Fruit fly (Drosophila melanogaster) whole organism, embryonic: Measurements from ENCODE around the gene His3.3A.
A peak's percentile ranks its signal among the peaks of the same experiment; 100 is the strongest.

Source experiments
- B-H1 ChIP-seq: fragments of 200-800 bp; sonication (Bioruptor generic); IDR thresholded peaks from 3 replicates; pipeline ENCODE4 v1.3.6; 2022; ENCODE audit warnings: missing biosample characterization, missing genetic modification characterization
- C15 ChIP-seq: fragments of 200-800 bp; sonication (Bioruptor generic); IDR thresholded peaks from 3 replicates; pipeline ENCODE4 v1.3.6; 2022; ENCODE audit warnings: missing biosample characterization, missing genetic modification characterization
- CG10979 ChIP-seq: fragments of 200-800 bp; sonication (Bioruptor generic); optimal IDR thresholded peaks from 2 replicates; lab custom pipeline; 2018; ENCODE audit warnings: missing biosample characterization, mild to moderate bottlenecking, missing genetic modification characterization, moderate library complexity
- CG11085 ChIP-seq: fragments of 200-800 bp; sonication (Bioruptor generic); IDR thresholded peaks from 2 replicates; pipeline ENCODE4 v1.3.6; 2022; ENCODE audit warnings: missing biosample characterization, missing genetic modification characterization
- CG12219 ChIP-seq: fragments of 200-800 bp; sonication (Bioruptor generic); optimal IDR thresholded peaks from 3 replicates; lab custom pipeline; 2018; ENCODE audit warnings: missing biosample characterization, mild to moderate bottlenecking, missing genetic modification characterization
- CG12299 ChIP-seq: fragments of 200-800 bp; sonication (Bioruptor generic); optimal IDR thresholded peaks from 2 replicates; lab custom pipeline; 2018; ENCODE audit warnings: missing biosample characterization, mild to moderate bottlenecking, missing genetic modification characterization
- CG14014 ChIP-seq: fragments of 200-800 bp; sonication (Bioruptor generic); IDR thresholded peaks from 2 replicates; pipeline ENCODE4 v1.3.6; 2022; ENCODE audit warnings: missing biosample characterization, missing genetic modification characterization
- CG14441 ChIP-seq: fragments of 200-800 bp; sonication (Bioruptor generic); IDR thresholded peaks from 2 replicates; pipeline ENCODE4 v1.3.6; 2022; ENCODE audit warnings: missing biosample characterization, missing genetic modification characterization
- CG17328 ChIP-seq: fragments of 200-800 bp; sonication (Bioruptor generic); IDR thresholded peaks from 2 replicates; pipeline ENCODE4 v1.3.6; 2022; ENCODE audit warnings: missing biosample characterization, missing genetic modification characterization
- CG18011 ChIP-seq: fragments of 200-800 bp; sonication (Bioruptor generic); optimal IDR thresholded peaks from 2 replicates; lab custom pipeline; 2017; ENCODE audit warnings: missing biosample characterization, missing genetic modification characterization, mild to moderate bottlenecking, moderate library complexity, missing genotype
- CG2875 ChIP-seq: fragments of 200-800 bp; sonication (Bioruptor generic); optimal IDR thresholded peaks from 2 replicates; lab custom pipeline; 2017; ENCODE audit warnings: missing biosample characterization, mild to moderate bottlenecking, missing genetic modification characterization, missing genetic modification reagents
- CG31388 ChIP-seq: fragments of 200-800 bp; sonication (Bioruptor generic); optimal IDR thresholded peaks from 2 replicates; lab custom pipeline; 2016; ENCODE audit warnings: missing biosample characterization, missing genetic modification characterization
- CG3163 ChIP-seq: fragments of 200-800 bp; sonication (Bioruptor generic); optimal IDR thresholded peaks from 3 replicates; lab custom pipeline; 2016; ENCODE audit warnings: missing biosample characterization, missing genetic modification characterization
- CG3281 ChIP-seq: fragments of 200-800 bp; sonication (Bioruptor generic); optimal IDR thresholded peaks from 3 replicates; lab custom pipeline; 2017; ENCODE audit warnings: missing biosample characterization, mild to moderate bottlenecking, missing genetic modification characterization
- CG3407 ChIP-seq: fragments of 200-800 bp; sonication (Bioruptor generic); optimal IDR thresholded peaks from 2 replicates; lab custom pipeline; 2018; ENCODE audit warnings: missing biosample characterization, mild to moderate bottlenecking, missing genetic modification characterization
- CG7745 ChIP-seq: fragments of 200-800 bp; sonication (Bioruptor generic); optimal IDR thresholded peaks from 2 replicates; lab custom pipeline; 2018; ENCODE audit warnings: missing biosample characterization, mild to moderate bottlenecking, missing genetic modification characterization, moderate library complexity
- CG7963 ChIP-seq: fragments of 200-800 bp; sonication (Bioruptor generic); IDR thresholded peaks from 3 replicates; pipeline ENCODE4 v1.3.6; 2022; ENCODE audit warnings: missing biosample characterization, missing genetic modification characterization; ENCODE audit not compliant: partially characterized antibody
- CG8089 ChIP-seq: fragments of 200-800 bp; sonication (Bioruptor generic); optimal IDR thresholded peaks from 3 replicates; lab custom pipeline; 2016; ENCODE audit warnings: missing biosample characterization, missing genetic modification characterization
- CG8924 ChIP-seq: fragments of 200-800 bp; optimal IDR thresholded peaks from 3 replicates; lab custom pipeline; 2019; ENCODE audit warnings: missing biosample characterization, mild to moderate bottlenecking, missing genetic modification characterization, moderate library complexity
- CG9609 ChIP-seq: fragments of 200-800 bp; sonication (Bioruptor generic); optimal IDR thresholded peaks from 3 replicates; lab custom pipeline; 2016; ENCODE audit warnings: missing biosample characterization, missing genetic modification characterization
- CG9727 ChIP-seq: fragments of 200-800 bp; sonication (Bioruptor generic); optimal IDR thresholded peaks from 3 replicates; lab custom pipeline; 2017; ENCODE audit warnings: missing biosample characterization, mild to moderate bottlenecking, missing genetic modification characterization
- D19A ChIP-seq: fragments of 200-800 bp; optimal IDR thresholded peaks from 3 replicates; lab custom pipeline; 2019; ENCODE audit warnings: missing biosample characterization, mild to moderate bottlenecking, missing genetic modification characterization, moderate library complexity
- Deaf1 ChIP-seq: fragments of 200-800 bp; optimal IDR thresholded peaks from 3 replicates; lab custom pipeline; 2019; ENCODE audit warnings: missing biosample characterization, mild to moderate bottlenecking, missing genetic modification characterization, moderate library complexity
- Dfd ChIP-seq, 2 experiments: fragments of >200 bp; optimal IDR thresholded peaks; 2 replicates each; lab custom pipeline; 2017; ENCODE audit warnings: missing biosample characterization in 2 of 2, missing genetic modification characterization in 2 of 2
- Doc3 ChIP-seq: fragments of 200-800 bp; sonication (Bioruptor generic); IDR thresholded peaks from 3 replicates; pipeline ENCODE4 v1.3.6; 2022; ENCODE audit warnings: missing biosample characterization, missing genetic modification characterization; ENCODE audit not compliant: partially characterized antibody
- ERR ChIP-seq: fragments of 200-800 bp; sonication (Bioruptor generic); optimal IDR thresholded peaks from 2 replicates; lab custom pipeline; 2016; ENCODE audit warnings: missing biosample characterization, missing genetic modification characterization
- Ets97D ChIP-seq: fragments of 200-800 bp; sonication (Bioruptor generic); optimal IDR thresholded peaks from 3 replicates; lab custom pipeline; 2016; ENCODE audit warnings: missing biosample characterization, missing genetic modification characterization
- Hr3 ChIP-seq: fragments of 200-800 bp; sonication (Bioruptor generic); optimal IDR thresholded peaks from 3 replicates; lab custom pipeline; 2016; ENCODE audit warnings: missing biosample characterization, missing genetic modification characterization
- Hsf ChIP-seq: fragments of 200-800 bp; sonication (Bioruptor generic); optimal IDR thresholded peaks from 3 replicates; lab custom pipeline; 2016; ENCODE audit warnings: missing biosample characterization, missing genetic modification characterization
- Kr ChIP-seq: fragments of 200-800 bp; sonication (Bioruptor generic); optimal IDR thresholded peaks from 2 replicates; lab custom pipeline; 2017; ENCODE audit warnings: missing biosample characterization, mild to moderate bottlenecking, missing genetic modification characterization
- MTF-1 ChIP-seq: fragments of 200-800 bp; sonication (Bioruptor generic); optimal IDR thresholded peaks from 2 replicates; lab custom pipeline; 2018; ENCODE audit warnings: missing biosample characterization, mild to moderate bottlenecking, missing genetic modification characterization, borderline replicate concordance
- Mad ChIP-seq: fragments of 200-800 bp; sonication (Bioruptor generic); optimal IDR thresholded peaks from 2 replicates; lab custom pipeline; 2016; ENCODE audit warnings: missing biosample characterization, missing genetic modification characterization
- Med ChIP-seq: fragments of 200-800 bp; sonication (Bioruptor generic); peaks from one replicate; lab custom pipeline; 2016; ENCODE audit warnings: missing biosample characterization, missing genetic modification characterization, mild to moderate bottlenecking, inconsistent platforms, moderate library complexity
- Myb ChIP-seq: fragments of 200-800 bp; sonication (Bioruptor generic); optimal IDR thresholded peaks from 2 replicates; lab custom pipeline; 2016; ENCODE audit warnings: missing biosample characterization, missing genetic modification characterization
- Scr ChIP-seq: fragments of 200-800 bp; sonication (Bioruptor generic); IDR thresholded peaks from 2 replicates; pipeline ENCODE4 v1.3.6; 2022; ENCODE audit warnings: missing biosample characterization, missing genetic modification characterization; ENCODE audit not compliant: partially characterized antibody
- Vsx1 ChIP-seq: fragments of 200-800 bp; sonication (Bioruptor generic); optimal IDR thresholded peaks from 2 replicates; lab custom pipeline; 2017; ENCODE audit warnings: missing biosample characterization, mild to moderate bottlenecking, missing genetic modification characterization, missing genetic modification reagents
- amos ChIP-seq: fragments of 200-800 bp; sonication (Bioruptor generic); IDR thresholded peaks from 2 replicates; pipeline ENCODE4 v1.3.6; 2022; ENCODE audit warnings: missing biosample characterization, missing genetic modification characterization; ENCODE audit not compliant: partially characterized antibody
- bbx ChIP-seq: fragments of 200-800 bp; sonication (Bioruptor generic); IDR thresholded peaks from 2 replicates; pipeline ENCODE4 v1.3.6; 2022; ENCODE audit warnings: missing biosample characterization, missing genetic modification characterization; ENCODE audit not compliant: partially characterized antibody
- fd3F ChIP-seq: fragments of 200-800 bp; sonication (Bioruptor generic); optimal IDR thresholded peaks from 2 replicates; lab custom pipeline; 2018; ENCODE audit warnings: missing biosample characterization, mild to moderate bottlenecking, missing genetic modification characterization, moderate library complexity
- gfzf ChIP-seq: fragments of 200-800 bp; sonication (Bioruptor generic); optimal IDR thresholded peaks from 2 replicates; lab custom pipeline; 2016; ENCODE audit warnings: missing biosample characterization, mild to moderate bottlenecking, missing genetic modification characterization, moderate library complexity
- gsb ChIP-seq: fragments of 200-800 bp; sonication (Bioruptor generic); IDR thresholded peaks from 2 replicates; pipeline ENCODE4 v1.3.6; 2022; ENCODE audit warnings: missing biosample characterization, missing genetic modification characterization
- gt ChIP-seq: fragments of 200-800 bp; sonication (Bioruptor generic); IDR thresholded peaks from 2 replicates; pipeline ENCODE4 v1.3.6; 2022; ENCODE audit warnings: missing biosample characterization, missing genetic modification characterization
- ind ChIP-seq: fragments of 200-800 bp; sonication (Bioruptor generic); optimal IDR thresholded peaks from 3 replicates; lab custom pipeline; 2016; ENCODE audit warnings: missing biosample characterization, missing genetic modification characterization
- nmo ChIP-seq: fragments of 200-800 bp; sonication (Bioruptor generic); optimal IDR thresholded peaks from 2 replicates; lab custom pipeline; 2018; ENCODE audit warnings: missing biosample characterization, mild to moderate bottlenecking, missing genetic modification characterization, moderate library complexity
- nom ChIP-seq: fragments of 200-800 bp; sonication (Bioruptor generic); optimal IDR thresholded peaks from 2 replicates; lab custom pipeline; 2017; ENCODE audit warnings: missing biosample characterization, missing genetic modification characterization, mild to moderate bottlenecking, moderate library complexity, missing genetic modification reagents
- pita ChIP-seq: fragments of 200-800 bp; sonication (Bioruptor generic); optimal IDR thresholded peaks from 2 replicates; lab custom pipeline; 2017; ENCODE audit warnings: missing biosample characterization, mild to moderate bottlenecking, missing genetic modification characterization
- psq ChIP-seq: fragments of 200-800 bp; sonication (Bioruptor generic); optimal IDR thresholded peaks from 2 replicates; lab custom pipeline; 2017; ENCODE audit warnings: missing biosample characterization, missing genetic modification characterization
- tgo ChIP-seq: fragments of 200-800 bp; sonication (Bioruptor generic); IDR thresholded peaks from 3 replicates; pipeline ENCODE4 v1.3.6; 2022; ENCODE audit warnings: missing biosample characterization, missing genetic modification characterization
- tna ChIP-seq: fragments of 200-800 bp; sonication (Bioruptor generic); IDR thresholded peaks from 2 replicates; pipeline ENCODE4 v1.3.6; 2022; ENCODE audit warnings: missing biosample characterization, missing genetic modification characterization; ENCODE audit not compliant: partially characterized antibody

Gene His3.3A

DNA sequence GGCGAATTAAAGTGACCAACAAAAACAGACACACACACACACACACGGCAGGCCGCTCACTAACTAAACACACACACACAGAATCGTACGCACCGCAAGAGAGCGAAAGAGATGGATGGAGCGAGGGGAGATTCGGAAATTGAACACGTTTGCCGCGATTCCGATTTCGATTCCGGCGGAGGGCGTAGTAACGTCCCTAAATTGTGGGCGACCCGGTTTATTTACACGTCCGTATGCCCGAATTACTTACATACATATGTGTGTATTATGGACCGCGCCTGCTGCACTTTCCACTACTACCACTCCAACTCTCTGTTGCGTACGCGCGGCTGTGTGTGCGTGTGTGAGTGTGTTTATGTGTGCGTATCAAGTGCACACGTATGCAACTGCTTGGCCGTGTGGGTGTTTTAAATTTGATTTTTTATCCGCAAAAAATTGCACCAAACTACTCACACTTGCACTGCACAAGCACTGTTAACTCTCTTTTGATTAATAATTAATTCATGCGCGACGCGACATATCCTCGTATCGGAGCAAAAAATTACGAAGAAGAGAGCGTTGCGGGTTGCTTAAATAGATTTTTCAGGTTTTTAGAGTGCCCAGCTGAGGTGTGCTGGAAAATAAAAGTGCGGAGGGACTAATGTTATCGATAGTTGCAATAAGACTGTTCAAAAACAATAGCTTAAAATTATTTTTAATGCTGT is 38.3 kb downstream of the His3.3A start, which contains the start of gene Pgant5 (continued):
- TF ChIP-seq gsb (GFP tag; lab: Robert Waterston, UW) (no peak), Med (GFP tag; lab: Kevin White, UChicago) (peak; percentile 83), Myb (GFP tag; lab: Kevin White, UChicago) (no peak), Hr3 (GFP tag; lab: Kevin White, UChicago) (no peak), CG3163 (GFP tag; lab: Kevin White, UChicago) (peak; percentile 35), tna (peak; percentile 39; the same call in 1 of the 2 replicates), amos (GFP tag; lab: Robert Waterston, UW) (peak; percentile 10), psq (no peak), CG2875 (no peak), MTF-1 (peak; percentile 20), gfzf (peak; percentile 69), Vsx1 (no peak), fd3F (GFP tag; lab: Kevin White, UChicago) (no peak), CG9609 (GFP tag; lab: Kevin White, UChicago) (peak; percentile 17), CG3281 (peak; percentile 52), nom (GFP tag; lab: Kevin White, UChicago) (peak; percentile 65), tgo (no peak), Scr (GFP tag; lab: Robert Waterston, UW) (no peak), Doc3 (GFP tag; lab: Robert Waterston, UW) (no peak; the same call in 2 of the 3 replicates), Deaf1 (tag; lab: Kevin White, UChicago) (peak; percentile 32), CG12219 (GFP tag; lab: Kevin White, UChicago) (no peak), CG14441 (no peak), CG8924 (tag; lab: Kevin White, UChicago) (peak; percentile 36), CG31388 (GFP tag; lab: Kevin White, UChicago) (no peak), CG18011 (GFP tag; lab: Kevin White, UChicago) (no peak), bbx (peak; percentile 46; the same call in 1 of the 2 replicates), Ets97D (no peak), ERR (GFP tag; lab: Kevin White, UChicago) (no peak), gt (GFP tag; lab: Robert Waterston, UW) (no peak), Mad (GFP tag; lab: Kevin White, UChicago) (no peak), CG3407 (GFP tag; lab: Kevin White, UChicago) (no peak), CG14014 (0 out of 2 replicates have a peak, but pooled peaks have one; percentile 30), D19A (no peak), CG11085 (GFP tag; lab: Robert Waterston, UW) (no peak), C15 (no peak), B-H1 (no peak), CG7963 (GFP tag; lab: Robert Waterston, UW) (no peak), CG17328 (GFP tag; lab: Robert Waterston, UW) (no peak), CG7745 (tag; lab: Kevin White, UChicago) (peak; percentile 50), Dfd (GFP tag; optimal IDR thresholded peaks at IDR 0.05; lab: Kevin White, UChicago) (peak in 1 of 2 experiments; percentile 47), Kr (GFP tag; lab: Kevin White, UChicago) (no peak), ind (no peak), Hsf (no peak), CG12299 (peak; percentile 5), CG8089 (GFP tag; lab: Kevin White, UChicago) (no peak), pita (GFP tag; lab: Kevin White, UChicago) (no peak), nmo (GFP tag; lab: Kevin White, UChicago) (no peak), CG9727 (GFP tag; lab: Kevin White, UChicago) (no peak), CG10979 (tag; lab: Kevin White, UChicago) (no peak)
